Fruit fly (Drosophila melanogaster): ENCODE data around the gene CG32425.

CG32425 gene

dm6 chr3L:20516519-20517178, 19.5 kb downstream of the CG32425 start:
- TF ChIP-seq CG9948 (tag; optimal IDR thresholded peaks at IDR 0.05) (peak; percentile 13), CG12605 (GFP tag; IDR thresholded peaks at IDR 0.05) (no peak; the same call in 1 of the 2 replicates), CG32121 (GFP tag; IDR thresholded peaks at IDR 0.05) (no peak), CG10348 (GFP tag; IDR thresholded peaks at IDR 0.05) (no peak), Ets98B (GFP tag; IDR thresholded peaks at IDR 0.05) (peak; percentile 36), gl (tag; optimal IDR thresholded peaks at IDR 0.05) (no peak), CG14655 (GFP tag; optimal IDR thresholded peaks at IDR 0.05) (peak; percentile 52), CG8301 (tag; optimal IDR thresholded peaks at IDR 0.05) (peak; percentile 18), CG8159 (tag; optimal IDR thresholded peaks at IDR 0.05) (peak; percentile 61), CG34367 (tag; optimal IDR thresholded peaks at IDR 0.05) (peak; percentile 46), CG17806 (tag; optimal IDR thresholded peaks at IDR 0.05) (peak; percentile 48), CG13204 (GFP tag; optimal IDR thresholded peaks at IDR 0.05) (no peak), EcR (GFP tag; optimal IDR thresholded peaks at IDR 0.05) (no peak), CG4496 (GFP tag; IDR thresholded peaks at IDR 0.05) (0 out of 3 replicates have a peak, but pooled peaks have one; percentile 39), D1 (tag; optimal IDR thresholded peaks at IDR 0.05) (no peak), Snoo (tag; optimal IDR thresholded peaks at IDR 0.05) (peak; percentile 23), Pif1B (GFP tag; optimal IDR thresholded peaks at IDR 0.05) (no peak), fd96Ca (GFP tag; IDR thresholded peaks at IDR 0.05) (no peak), Pif1A (GFP tag; optimal IDR thresholded peaks at IDR 0.05) (peak; percentile 8), rn (GFP tag; IDR thresholded peaks at IDR 0.05) (no peak), CG15710 (tag; optimal IDR thresholded peaks at IDR 0.05) (peak; percentile 56)

- no peak for TF ChIP-seq Pif1A (GFP tag; optimal IDR thresholded peaks at IDR 0.05)
- no peak for TF ChIP-seq CG8301 (tag; optimal IDR thresholded peaks at IDR 0.05)
- peak; percentile 98 for TF ChIP-seq EcR (GFP tag; optimal IDR thresholded peaks at IDR 0.05)
- TF ChIP-seq gl (tag; optimal IDR thresholded peaks at IDR 0.05) = no peak
- no peak for TF ChIP-seq CG14655 (GFP tag; optimal IDR thresholded peaks at IDR 0.05)
- no peak for TF ChIP-seq CG15710 (tag; optimal IDR thresholded peaks at IDR 0.05)
Measured at dm6 chr3L:20517179-20517834, 20.2 kb downstream of the CG32425 start.

- no peak for TF ChIP-seq CG8159 (tag; optimal IDR thresholded peaks at IDR 0.05)
- TF ChIP-seq Snoo (tag; optimal IDR thresholded peaks at IDR 0.05) = peak; percentile 30
- TF ChIP-seq CG12605 (GFP tag; IDR thresholded peaks at IDR 0.05) = peak; percentile 69
- peak; percentile 19 for TF ChIP-seq CG34367 (tag; optimal IDR thresholded peaks at IDR 0.05)
- TF ChIP-seq CG17806 (tag; optimal IDR thresholded peaks at IDR 0.05) = peak; percentile 37
- TF ChIP-seq CG10348 (GFP tag; IDR thresholded peaks at IDR 0.05) = no peak
- peak; percentile 86 for TF ChIP-seq EcR (GFP tag; optimal IDR thresholded peaks at IDR 0.05)
- TF ChIP-seq D1 (tag; optimal IDR thresholded peaks at IDR 0.05) = peak; percentile 44
- 0 out of 2 replicates have a peak, but pooled peaks have one; percentile 33 for TF ChIP-seq Ets98B (GFP tag; IDR thresholded peaks at IDR 0.05)
- peak; percentile 7 for TF ChIP-seq CG9948 (tag; optimal IDR thresholded peaks at IDR 0.05)
- TF ChIP-seq CG15710 (tag; optimal IDR thresholded peaks at IDR 0.05) = peak; percentile 4
- peak; percentile 67 for TF ChIP-seq CG13204 (GFP tag; optimal IDR thresholded peaks at IDR 0.05)
- TF ChIP-seq Pif1A (GFP tag; optimal IDR thresholded peaks at IDR 0.05) = peak; percentile 24
- TF ChIP-seq CG4496 (GFP tag; IDR thresholded peaks at IDR 0.05) = peak; percentile 69
- no peak for TF ChIP-seq CG8301 (tag; optimal IDR thresholded peaks at IDR 0.05)
- peak; percentile 54 for TF ChIP-seq Pif1B (GFP tag; optimal IDR thresholded peaks at IDR 0.05)
- TF ChIP-seq fd96Ca (GFP tag; IDR thresholded peaks at IDR 0.05) = no peak
- peak; percentile 48 for TF ChIP-seq CG14655 (GFP tag; optimal IDR thresholded peaks at IDR 0.05)
- peak; percentile 15; the same call in 1 of the 2 replicates for TF ChIP-seq CG32121 (GFP tag; IDR thresholded peaks at IDR 0.05)
- TF ChIP-seq gl (tag; optimal IDR thresholded peaks at IDR 0.05) = peak; percentile 71
- no peak for TF ChIP-seq rn (GFP tag; IDR thresholded peaks at IDR 0.05)
Measured at dm6 chr3L:20517897-20518804, 21.0 kb downstream of the CG32425 start.

- TF ChIP-seq Pif1B (GFP tag; optimal IDR thresholded peaks at IDR 0.05) (no peak), CG8159 (tag; optimal IDR thresholded peaks at IDR 0.05) (peak; percentile 2), CG8301 (tag; optimal IDR thresholded peaks at IDR 0.05) (no peak)
Measured at dm6 chr3L:20518805-20519503, 21.8 kb downstream of the CG32425 start, which contains the start of gene BNIP3. Gene BNIP3 (minus strand): TSS chr3L:20519393.

dm6 chr3L:20520687-20521169, 23.6 kb downstream of the CG32425 start, which contains the start of the genes mTerf3 and CG5104:
Gene mTerf3 (minus strand): TSS chr3L:20520772.
Gene CG5104 (plus strand): TSS chr3L:20521009.
- no peak for TF ChIP-seq Pif1B (GFP tag; optimal IDR thresholded peaks at IDR 0.05)
- TF ChIP-seq EcR (GFP tag; optimal IDR thresholded peaks at IDR 0.05) = peak; percentile 3
- TF ChIP-seq Pif1A (GFP tag; optimal IDR thresholded peaks at IDR 0.05) = no peak
- no peak for TF ChIP-seq rn (GFP tag; IDR thresholded peaks at IDR 0.05)
